Worm (Caenorhabditis elegans) whole organism, midembryonic: ENCODE data around the gene F23F1.4.

Source experiments
- T22C8.4 ChIP-seq: fragments of 200-800 bp; sonication (Bioruptor generic); IDR thresholded peaks from 2 replicates; pipeline ENCODE4 v1.3.6; 2022; ENCODE audit warnings: missing genetic modification characterization, missing compliant biosample characterization
- cog-1 ChIP-seq: sonication (generic microtip); optimal IDR thresholded peaks from 2 replicates; lab custom pipeline; 2016; ENCODE audit warnings: missing genetic modification characterization, missing compliant biosample characterization
- flt-1 ChIP-seq: fragments of 200-800 bp; sonication (Bioruptor generic); IDR thresholded peaks from 2 replicates; pipeline ENCODE4 v1.3.6; 2022; ENCODE audit warnings: missing genetic modification characterization, missing compliant biosample characterization
- klf-2 ChIP-seq: fragments of 200-800 bp; sonication (Bioruptor generic); conservative IDR thresholded peaks from 2 replicates; pipeline ENCODE4 v1.3.6; 2022; ENCODE audit warnings: missing genetic modification reagents, missing genetic modification characterization, missing compliant biosample characterization
- med-1 ChIP-seq: sonication (generic microtip); optimal IDR thresholded peaks from 2 replicates; lab custom pipeline; 2017; ENCODE audit warnings: missing genetic modification characterization, mild to moderate bottlenecking, missing compliant biosample characterization, antibody characterized with exemption, missing genetic modification reagents; ENCODE audit not compliant: insufficient read depth
- ref-1 ChIP-seq: fragments of 200-800 bp; sonication (Bioruptor generic); conservative IDR thresholded peaks from 2 replicates; pipeline ENCODE4 v1.3.6; 2022; ENCODE audit warnings: missing genetic modification reagents, missing genetic modification characterization, missing compliant biosample characterization
- tab-1 ChIP-seq: fragments of 200-800 bp; sonication (Bioruptor generic); IDR thresholded peaks from 2 replicates; pipeline ENCODE4 v1.3.6; 2022; ENCODE audit warnings: missing genetic modification characterization, missing compliant biosample characterization
- ztf-23 ChIP-seq: fragments of 200-800 bp; sonication (Bioruptor generic); IDR thresholded peaks from 2 replicates; pipeline ENCODE4 v1.3.6; 2022; ENCODE audit warnings: missing genetic modification reagents, missing genetic modification characterization, missing compliant biosample characterization
- ztf-29 ChIP-seq: fragments of 200-800 bp; sonication (Bioruptor generic); IDR thresholded peaks from 2 replicates; pipeline ENCODE4 v1.3.6; 2022; ENCODE audit warnings: missing genetic modification reagents, missing genetic modification characterization, missing compliant biosample characterization

The F23F1.4 gene

DNA sequence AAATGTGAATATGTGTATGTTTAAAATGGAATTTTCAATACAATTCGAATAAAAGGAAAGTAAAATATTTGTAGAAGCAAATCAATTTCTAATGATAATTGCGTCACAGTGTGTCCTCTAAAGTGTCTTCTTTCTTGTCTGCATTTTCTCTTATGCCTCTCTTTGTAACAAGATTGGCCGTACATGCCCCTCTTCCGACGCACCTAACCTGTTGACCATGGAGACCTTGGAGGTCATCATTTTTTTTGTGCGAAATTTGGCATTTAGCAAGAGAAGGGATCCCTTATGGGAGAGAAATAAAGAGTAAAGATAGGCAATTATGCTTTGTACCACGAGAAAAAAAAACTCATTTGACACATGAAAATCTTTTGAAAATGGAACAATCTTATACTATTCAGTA, at the start of gene F23F1.4:
Gene F23F1.4, minus strand, starts transcription at position 141 of the 400 bp plus-strand sequence.
- TF ChIP-seq flt-1 (GFP tag; lab: Robert Waterston, UW), result no peak
- no peak for TF ChIP-seq ztf-29 (GFP tag; lab: Robert Waterston, UW)
- TF ChIP-seq med-1 (GFP tag; lab: Kevin White, UChicago), result no peak
- no peak for TF ChIP-seq T22C8.4 (GFP tag; lab: Robert Waterston, UW)
- TF ChIP-seq tab-1, result no peak
- no peak for TF ChIP-seq cog-1
- TF ChIP-seq klf-2 (GFP tag; lab: Robert Waterston, UW), result no peak
- TF ChIP-seq ref-1 (GFP tag; lab: Robert Waterston, UW), result no peak
- no peak for TF ChIP-seq ztf-23

ce11 chrII:76662-77061, 48.4 kb upstream of the F23F1.4 start:
- no peak for TF ChIP-seq flt-1 (GFP tag; lab: Robert Waterston, UW)
- TF ChIP-seq tab-1, result no peak
- TF ChIP-seq T22C8.4 (GFP tag; lab: Robert Waterston, UW), result no peak
- no peak for TF ChIP-seq cog-1
- TF ChIP-seq ztf-29 (GFP tag; lab: Robert Waterston, UW), result no peak
- no peak for TF ChIP-seq ref-1 (GFP tag; lab: Robert Waterston, UW)
- no peak for TF ChIP-seq klf-2 (GFP tag; lab: Robert Waterston, UW)
- no peak for TF ChIP-seq ztf-23
- no peak for TF ChIP-seq med-1 (GFP tag; lab: Kevin White, UChicago)

- TF ChIP-seq T22C8.4 (GFP tag; lab: Robert Waterston, UW) (no peak), ref-1 (GFP tag; lab: Robert Waterston, UW) (no peak), flt-1 (GFP tag; lab: Robert Waterston, UW) (no peak), klf-2 (GFP tag; lab: Robert Waterston, UW) (no peak), med-1 (GFP tag; lab: Kevin White, UChicago) (no peak), cog-1 (no peak), ztf-23 (no peak), tab-1 (no peak), ztf-29 (GFP tag; lab: Robert Waterston, UW) (no peak)
Observed at ce11 chrII:75831-76230, 47.6 kb upstream of the F23F1.4 start.

ce11 chrII:73892-74291, 45.7 kb upstream of the F23F1.4 start:
- TF ChIP-seq ztf-23 (no peak), T22C8.4 (GFP tag; lab: Robert Waterston, UW) (no peak), med-1 (GFP tag; lab: Kevin White, UChicago) (no peak)

- TF ChIP-seq klf-2 (GFP tag; lab: Robert Waterston, UW) (no peak), ref-1 (GFP tag; lab: Robert Waterston, UW) (no peak)
Observed at ce11 chrII:73329-73728, 45.1 kb upstream of the F23F1.4 start.

- TF ChIP-seq klf-2 (GFP tag; lab: Robert Waterston, UW) (no peak), ztf-29 (GFP tag; lab: Robert Waterston, UW) (no peak), ref-1 (GFP tag; lab: Robert Waterston, UW) (no peak), ztf-23 (no peak), T22C8.4 (GFP tag; lab: Robert Waterston, UW) (no peak), med-1 (GFP tag; lab: Kevin White, UChicago) (no peak), cog-1 (no peak), tab-1 (no peak), flt-1 (GFP tag; lab: Robert Waterston, UW) (no peak)
Observed at ce11 chrII:69354-69753, 41.1 kb upstream of the F23F1.4 start, which contains the start of gene egl-26. egl-26 (plus strand) TSS chrII:69654.

ce11 chrII:68757-69156, 40.5 kb upstream of the F23F1.4 start:
- no peak for TF ChIP-seq flt-1 (GFP tag; lab: Robert Waterston, UW)
- no peak for TF ChIP-seq cog-1
- no peak for TF ChIP-seq ztf-29 (GFP tag; lab: Robert Waterston, UW)
- TF ChIP-seq klf-2 (GFP tag; lab: Robert Waterston, UW), result no peak

- TF ChIP-seq med-1 (GFP tag; lab: Kevin White, UChicago) (no peak), ztf-23 (no peak), T22C8.4 (GFP tag; lab: Robert Waterston, UW) (no peak), ztf-29 (GFP tag; lab: Robert Waterston, UW) (no peak), cog-1 (no peak), ref-1 (GFP tag; lab: Robert Waterston, UW) (no peak)
Observed at ce11 chrII:67663-68062, 39.4 kb upstream of the F23F1.4 start.

DNA sequence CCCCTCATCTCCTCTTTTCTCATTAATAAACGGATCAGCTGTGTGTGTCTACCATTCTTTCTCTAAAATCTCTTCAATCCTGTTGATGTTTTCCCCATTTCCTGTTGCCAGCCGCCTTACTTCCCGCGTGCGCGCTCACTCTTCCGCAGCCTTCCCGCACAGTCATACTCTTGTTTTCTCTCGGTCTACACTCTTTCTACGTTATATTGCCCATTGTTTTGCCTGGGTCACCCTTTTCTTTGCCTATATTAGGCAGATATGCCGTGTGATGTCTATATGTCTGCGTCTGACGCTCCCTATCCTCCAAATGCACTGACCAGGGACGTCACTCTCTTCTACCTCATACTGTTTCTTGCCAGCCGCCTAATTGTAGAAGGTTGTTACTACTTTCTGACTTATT, 38.1 kb upstream of the F23F1.4 start:
- TF ChIP-seq klf-2 (GFP tag; lab: Robert Waterston, UW), result no peak
- TF ChIP-seq ztf-29 (GFP tag; lab: Robert Waterston, UW), result no peak
- TF ChIP-seq ref-1 (GFP tag; lab: Robert Waterston, UW), result no peak
- TF ChIP-seq cog-1, result peak; percentile 90
- TF ChIP-seq ztf-23, result no peak
- TF ChIP-seq flt-1 (GFP tag; lab: Robert Waterston, UW), result peak; percentile 62; the same call in 1 of the 2 replicates
- no peak for TF ChIP-seq med-1 (GFP tag; lab: Kevin White, UChicago)
- no peak for TF ChIP-seq tab-1
- no peak for TF ChIP-seq T22C8.4 (GFP tag; lab: Robert Waterston, UW)

DNA sequence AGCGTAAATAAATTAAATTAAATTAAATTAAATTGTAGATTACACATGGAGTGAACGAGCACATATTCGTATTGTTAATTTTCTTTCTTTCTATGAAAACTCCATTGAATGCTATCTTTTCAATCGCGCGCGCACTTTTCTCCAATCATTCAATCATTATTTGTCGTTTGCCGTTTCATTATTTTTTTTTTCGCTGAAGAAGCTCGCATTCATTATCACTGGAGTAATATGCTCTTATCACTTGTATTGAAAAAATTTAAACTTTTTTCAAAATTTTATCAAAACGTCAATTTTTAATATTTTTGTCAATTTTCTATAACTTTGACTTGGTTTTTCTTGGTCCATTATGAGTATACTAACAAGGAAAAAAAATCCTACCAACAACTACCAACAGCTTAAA, 37.3 kb upstream of the F23F1.4 start:
- TF ChIP-seq klf-2 (GFP tag; lab: Robert Waterston, UW) (no peak), ref-1 (GFP tag; lab: Robert Waterston, UW) (no peak), flt-1 (GFP tag; lab: Robert Waterston, UW) (no peak), T22C8.4 (GFP tag; lab: Robert Waterston, UW) (no peak), cog-1 (no peak), med-1 (GFP tag; lab: Kevin White, UChicago) (no peak), tab-1 (no peak), ztf-23 (no peak), ztf-29 (GFP tag; lab: Robert Waterston, UW) (no peak)
